Worm (Caenorhabditis elegans): ENCODE data around the gene F09E10.6.

DNA sequence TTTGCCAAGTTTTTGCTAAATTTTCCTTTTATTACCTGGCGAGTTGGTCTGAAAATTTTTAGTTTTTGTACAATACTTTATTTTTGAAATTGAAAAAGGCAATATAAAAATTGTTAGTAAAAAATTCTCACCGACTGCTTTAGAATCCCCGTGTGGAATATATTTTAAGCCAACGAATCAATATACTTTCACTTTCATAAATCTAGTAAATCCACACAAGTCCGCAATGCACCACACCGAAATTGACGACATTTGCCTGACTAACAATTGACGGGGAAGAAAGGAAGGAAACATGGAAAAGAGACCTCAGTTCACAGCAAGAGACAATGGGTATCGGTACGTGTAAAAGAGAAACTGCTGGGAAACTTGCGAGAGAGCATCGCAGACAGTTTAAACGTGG is 2.0 kb upstream of the F09E10.6 start:
- TF ChIP-seq med-1 (GFP tag; optimal IDR thresholded peaks at IDR 0.05; ENCODE audit: insufficient read depth) (no peak), klf-2 (GFP tag; conservative IDR thresholded peaks at IDR 0.05) (no peak), T22C8.4 (GFP tag; IDR thresholded peaks at IDR 0.05) (no peak), cog-1 (tag; optimal IDR thresholded peaks at IDR 0.05) (no peak), tab-1 (GFP tag; IDR thresholded peaks at IDR 0.05) (no peak), ztf-23 (GFP tag; IDR thresholded peaks at IDR 0.05) (no peak), ztf-29 (GFP tag; IDR thresholded peaks at IDR 0.05) (no peak), flt-1 (GFP tag; IDR thresholded peaks at IDR 0.05) (no peak), ref-1 (GFP tag; conservative IDR thresholded peaks at IDR 0.05) (no peak)
